Worm (Caenorhabditis elegans) whole organism, L3 larva: ENCODE results near the gene nhr-111.

ENCODE experiments used
- ceh-82 ChIP-seq: fragments of 150-350 bp; optimal IDR thresholded peaks from 2 replicates; lab custom pipeline; 2014; ENCODE audit warnings: missing biosample characterization, missing genetic modification characterization
- egl-27 ChIP-seq: sonication (generic microtip); optimal IDR thresholded peaks from 4 replicates; lab custom pipeline; 2017; ENCODE audit warnings: missing biosample characterization, missing genetic modification reagents, missing genetic modification characterization
- elt-3 ChIP-seq, 3 experiments: fragments of 150-350 bp in 1 of 3; sonication (generic microtip) in 2 of 3; optimal IDR thresholded peaks; 2 replicates in 2 of 3; 4 replicates in 1 of 3; lab custom pipeline; 2014 to 2017; ENCODE audit warnings: missing biosample characterization in 3 of 3, missing genetic modification characterization in 3 of 3
- fos-1 ChIP-seq: fragments of 150-350 bp; optimal IDR thresholded peaks from 2 replicates; lab custom pipeline; 2014; ENCODE audit warnings: missing biosample characterization, missing genetic modification characterization
- jun-1 ChIP-seq: fragments of 150-350 bp; optimal IDR thresholded peaks from 2 replicates; lab custom pipeline; 2014; ENCODE audit warnings: missing biosample characterization, missing genetic modification reagents, missing genetic modification characterization
- lin-39 ChIP-seq: fragments of 150-350 bp; optimal IDR thresholded peaks from 2 replicates; lab custom pipeline; 2018; ENCODE audit warnings: missing biosample characterization, missing genetic modification reagents, missing genetic modification characterization
- nhr-237 ChIP-seq: fragments of 150-350 bp; optimal IDR thresholded peaks from 2 replicates; lab custom pipeline; 2014; ENCODE audit warnings: missing biosample characterization, missing genetic modification characterization
- nhr-43 ChIP-seq: sonication (generic microtip); optimal IDR thresholded peaks from 2 replicates; lab custom pipeline; 2016; ENCODE audit warnings: mild to moderate bottlenecking, missing genetic modification characterization, missing compliant biosample characterization; ENCODE audit not compliant: poor library complexity, severe bottlenecking
- nhr-67 ChIP-seq: fragments of 150-350 bp; optimal IDR thresholded peaks from 2 replicates; lab custom pipeline; 2014; ENCODE audit warnings: missing biosample characterization, missing genetic modification characterization
- pha-4 ChIP-seq: fragments of 150-350 bp; optimal IDR thresholded peaks from 2 replicates; lab custom pipeline; 2014; ENCODE audit warnings: missing biosample characterization, missing genetic modification reagents, missing genetic modification characterization
- snpc-4 ChIP-seq: fragments of 150-350 bp; optimal IDR thresholded peaks from 2 replicates; lab custom pipeline; 2014; ENCODE audit warnings: missing biosample characterization, missing genetic modification characterization
- unc-39 ChIP-seq: sonication (generic microtip); optimal IDR thresholded peaks from 4 replicates; lab custom pipeline; 2017; ENCODE audit warnings: missing biosample characterization, missing genetic modification characterization
- zag-1 ChIP-seq: fragments of 150-350 bp; optimal IDR thresholded peaks from 2 replicates; lab custom pipeline; 2014; ENCODE audit warnings: missing biosample characterization, missing genetic modification characterization

DNA sequence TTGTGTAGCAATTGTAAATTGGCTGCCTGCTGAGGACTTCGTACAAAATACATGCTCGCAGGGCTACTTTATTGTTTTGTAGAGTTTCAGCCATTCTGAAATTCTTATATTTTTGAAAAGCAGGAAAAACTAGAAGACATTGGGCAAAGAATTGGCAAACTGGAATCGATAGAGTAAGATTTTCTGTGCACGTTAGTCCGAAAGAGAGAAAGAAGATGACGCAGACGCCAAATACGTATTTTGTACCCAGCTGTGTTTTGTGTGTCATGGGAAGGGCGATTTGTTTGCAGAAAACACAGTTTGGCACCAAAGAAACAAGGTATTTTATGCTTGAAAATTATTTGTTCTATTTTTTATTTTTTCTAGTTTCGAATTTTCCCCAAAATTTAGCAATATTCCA lies 2.8 kb upstream of the nhr-111 start, which contains the start of gene fbxa-143:
- no peak for TF ChIP-seq lin-39 (tag; lab: Kevin White, UChicago)
- TF ChIP-seq unc-39 (tag; lab: Kevin White, UChicago) = no peak
- TF ChIP-seq nhr-43 (tag; lab: Kevin White, UChicago) = no peak
- no peak for TF ChIP-seq snpc-4 (tag; lab: Kevin White, UChicago)
- TF ChIP-seq pha-4 (tag; lab: Kevin White, UChicago) = no peak
- no peak for TF ChIP-seq nhr-237
- TF ChIP-seq nhr-67 = no peak
- no peak for TF ChIP-seq egl-27
- TF ChIP-seq elt-3 (tag; optimal IDR thresholded peaks at IDR 0.05; lab: Kevin White, UChicago) = no peak
- no peak for TF ChIP-seq ceh-82 (tag; lab: Kevin White, UChicago)
- no peak for TF ChIP-seq zag-1 (tag; lab: Kevin White, UChicago)
- no peak for TF ChIP-seq fos-1
- TF ChIP-seq jun-1 (tag; lab: Kevin White, UChicago) = no peak
